Worm (Caenorhabditis elegans) whole organism, L3 larva: ENCODE measurements around the gene srv-28.

Source experiments
- ZK546.5 ChIP-seq: sonication (generic microtip); optimal IDR thresholded peaks from 2 replicates; lab custom pipeline; 2017; ENCODE audit warnings: missing biosample characterization, missing genetic modification characterization
- aly-2 ChIP-seq: fragments of 150-350 bp; optimal IDR thresholded peaks from 2 replicates; lab custom pipeline; 2014; ENCODE audit warnings: missing biosample characterization, missing genetic modification characterization

DNA sequence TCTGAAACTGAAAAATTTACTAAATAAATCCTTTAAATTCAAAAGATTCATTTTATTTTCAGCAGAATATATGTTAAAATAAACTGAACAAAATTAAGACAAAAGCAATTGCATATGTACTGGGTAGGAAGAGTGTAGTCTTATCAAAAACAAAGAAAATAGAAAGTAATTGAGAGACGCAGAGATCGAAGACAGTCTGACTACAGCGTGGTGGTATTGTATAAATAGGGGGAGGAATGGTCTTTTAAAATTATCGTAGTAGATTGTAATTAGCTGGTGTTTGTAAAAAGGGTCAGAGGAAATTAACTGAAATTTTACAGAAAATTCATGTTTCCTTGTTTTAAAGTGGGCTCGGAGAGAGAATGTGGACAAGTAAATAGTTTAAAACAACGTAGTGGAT, 14.7 kb downstream of the srv-28 start, which contains the start of gene acox-3:
- TF ChIP-seq aly-2 (tag; lab: Kevin White, UChicago) = no peak
- no peak for TF ChIP-seq ZK546.5
